Worm (Caenorhabditis elegans) whole organism, L4 larva: ENCODE measurements around the gene K11E4.1.

ENCODE experiments used
- D1046.2 ChIP-seq: fragments of 200-800 bp; sonication (Bioruptor generic); IDR thresholded peaks from 2 replicates; pipeline ENCODE4 v1.3.6; 2022; ENCODE audit warnings: missing genetic modification characterization, missing compliant biosample characterization
- F10B5.3 ChIP-seq: sonication (generic microtip); optimal IDR thresholded peaks from 2 replicates; lab custom pipeline; 2016; ENCODE audit warnings: mild to moderate bottlenecking, missing genetic modification characterization, missing compliant biosample characterization
- F37D6.2 ChIP-seq: sonication (generic microtip); optimal IDR thresholded peaks from 2 replicates; lab custom pipeline; 2016; ENCODE audit warnings: mild to moderate bottlenecking, missing genetic modification characterization, missing compliant biosample characterization
- R02D3.7 ChIP-seq: fragments of 150-350 bp; sonication (generic microtip); optimal IDR thresholded peaks from 3 replicates; lab custom pipeline; 2014; ENCODE audit warnings: missing biosample characterization, missing genetic modification characterization
- Y48G9A.11 ChIP-seq: fragments of 200-800 bp; sonication (Bioruptor generic); IDR thresholded peaks from 2 replicates; pipeline ENCODE4 v1.3.6; 2022; ENCODE audit warnings: missing genetic modification reagents, missing genetic modification characterization, missing compliant biosample characterization
- Y5F2A.4 ChIP-seq: fragments of 200-800 bp; sonication (Bioruptor generic); optimal IDR thresholded peaks from 2 replicates; lab custom pipeline; 2018; ENCODE audit warnings: mild to moderate bottlenecking, missing genetic modification characterization, missing compliant biosample characterization
- Y75B8A.6 ChIP-seq: fragments of 200-800 bp; sonication (Bioruptor generic); IDR thresholded peaks from 2 replicates; pipeline ENCODE4 v1.3.6; 2022; ENCODE audit warnings: missing genetic modification reagents, missing genetic modification characterization, missing compliant biosample characterization
- ZK546.5 ChIP-seq, 2 experiments: sonication (generic microtip); optimal IDR thresholded peaks; 2 replicates each; lab custom pipeline; 2017; ENCODE audit warnings: missing biosample characterization in 2 of 2, missing genetic modification characterization in 2 of 2
- aly-2 ChIP-seq: sonication (generic microtip); optimal IDR thresholded peaks from 2 replicates; lab custom pipeline; 2018; ENCODE audit warnings: missing biosample characterization, missing genetic modification characterization
- ama-1 ChIP-seq: fragments of 150-350 bp; optimal IDR thresholded peaks from 2 replicates; lab custom pipeline; 2014; ENCODE audit warnings: inconsistent platforms, mixed read lengths
- attf-4 ChIP-seq: sonication (generic microtip); optimal IDR thresholded peaks from 3 replicates; lab custom pipeline; 2017; ENCODE audit warnings: missing biosample characterization, missing genetic modification characterization
- ceh-32 ChIP-seq: sonication (generic microtip); optimal IDR thresholded peaks from 2 replicates; lab custom pipeline; 2016; ENCODE audit warnings: mild to moderate bottlenecking, missing genetic modification characterization, missing compliant biosample characterization; ENCODE audit not compliant: poor library complexity
- ceh-44 ChIP-seq: fragments of 200-800 bp; sonication (Bioruptor generic); IDR thresholded peaks from 2 replicates; pipeline ENCODE4 v1.3.6; 2022; ENCODE audit warnings: missing genetic modification reagents, missing genetic modification characterization, missing compliant biosample characterization
- ceh-62 ChIP-seq: sonication (generic microtip); optimal IDR thresholded peaks from 2 replicates; lab custom pipeline; 2017; ENCODE audit warnings: missing biosample characterization, missing genetic modification characterization
- ceh-82 ChIP-seq: sonication (generic microtip); optimal IDR thresholded peaks from 2 replicates; lab custom pipeline; 2017; ENCODE audit warnings: missing biosample characterization, missing genetic modification characterization
- cey-2 ChIP-seq: sonication (generic microtip); optimal IDR thresholded peaks from 3 replicates; lab custom pipeline; 2017; ENCODE audit warnings: missing genetic modification characterization, mild to moderate bottlenecking, missing compliant biosample characterization, antibody characterized with exemption, borderline replicate concordance; ENCODE audit not compliant: insufficient read depth
- daf-19 ChIP-seq: fragments of 200-800 bp; sonication (Bioruptor generic); conservative IDR thresholded peaks from 2 replicates; pipeline ENCODE4 v1.3.6; 2022; ENCODE audit warnings: missing genetic modification characterization, missing compliant biosample characterization
- dmd-9 ChIP-seq: fragments of 200-800 bp; sonication (Bioruptor generic); IDR thresholded peaks from 2 replicates; pipeline ENCODE4 v1.3.6; 2022; ENCODE audit warnings: missing genetic modification reagents, missing genetic modification characterization, missing compliant biosample characterization
- duxl-1 ChIP-seq: sonication (generic microtip); optimal IDR thresholded peaks from 2 replicates; lab custom pipeline; 2016; ENCODE audit warnings: mild to moderate bottlenecking, missing genetic modification characterization, moderate library complexity, missing compliant biosample characterization; ENCODE audit not compliant: poor library complexity
- egl-27 ChIP-seq: sonication (generic microtip); optimal IDR thresholded peaks from 3 replicates; lab custom pipeline; 2017; ENCODE audit warnings: missing biosample characterization, missing genetic modification reagents, missing genetic modification characterization
- gei-8 ChIP-seq: fragments of 200-800 bp; sonication (Bioruptor generic); optimal IDR thresholded peaks from 2 replicates; lab custom pipeline; 2018; ENCODE audit warnings: mild to moderate bottlenecking, missing genetic modification characterization, missing compliant biosample characterization
- hif-1 ChIP-seq, 2 experiments: sonication (generic microtip); optimal IDR thresholded peaks; 2 replicates each; lab custom pipeline; 2016 to 2017; ENCODE audit warnings: missing compliant biosample characterization in 2 of 2, missing genetic modification characterization in 2 of 2, missing genetic modification reagents in 2 of 2, missing genotype in 2 of 2, mild to moderate bottlenecking in 1 of 2
- hlh-11 ChIP-seq: fragments of 200-800 bp; sonication (Bioruptor generic); optimal IDR thresholded peaks from 2 replicates; lab custom pipeline; 2018; ENCODE audit warnings: mild to moderate bottlenecking, missing genetic modification characterization, missing compliant biosample characterization
- lin-1 ChIP-seq: fragments of 200-800 bp; sonication (Bioruptor generic); IDR thresholded peaks from 2 replicates; pipeline ENCODE4 v1.3.6; 2022; ENCODE audit warnings: missing genetic modification reagents, missing genetic modification characterization, missing compliant biosample characterization
- lin-15B ChIP-seq: fragments of 150-350 bp; sonication (generic microtip); optimal IDR thresholded peaks from 3 replicates; lab custom pipeline; 2014; ENCODE audit warnings: missing biosample characterization, missing genetic modification characterization
- lin-38 ChIP-seq: fragments of 200-800 bp; sonication (Bioruptor generic); IDR thresholded peaks from 2 replicates; pipeline ENCODE4 v1.3.6; 2022; ENCODE audit warnings: missing genetic modification reagents, missing genetic modification characterization, missing compliant biosample characterization
- lin-39 ChIP-seq: fragments of 150-350 bp; optimal IDR thresholded peaks from 2 replicates; lab custom pipeline; 2014; ENCODE audit warnings: missing biosample characterization, missing genetic modification reagents, missing genetic modification characterization
- madf-5 ChIP-seq, 2 experiments: fragments of 200-800 bp; sonication (Bioruptor generic); IDR thresholded peaks; 2 replicates each; pipeline ENCODE4 v1.3.6; 2022; ENCODE audit warnings: missing compliant biosample characterization in 2 of 2, missing genetic modification characterization in 2 of 2
- mdl-1 ChIP-seq, 2 experiments: fragments of 150-350 bp in 1 of 2; sonication (generic microtip) in 1 of 2; optimal IDR thresholded peaks; 2 replicates each; lab custom pipeline; 2014 to 2017; ENCODE audit warnings: missing biosample characterization in 2 of 2, missing genetic modification characterization in 2 of 2
- mdt-29 ChIP-seq: fragments of 200-800 bp; sonication (Bioruptor generic); IDR thresholded peaks from 2 replicates; pipeline ENCODE4 v1.3.6; 2022; ENCODE audit warnings: missing genetic modification reagents, missing genetic modification characterization, missing compliant biosample characterization
- mep-1 ChIP-seq: fragments of 150-350 bp; sonication (generic microtip); optimal IDR thresholded peaks from 3 replicates; lab custom pipeline; 2014; ENCODE audit warnings: missing biosample characterization, missing genetic modification characterization
- mxl-2 ChIP-seq: fragments of 200-800 bp; sonication (Bioruptor generic); conservative IDR thresholded peaks from 2 replicates; pipeline ENCODE4 v1.3.6; 2022; ENCODE audit warnings: missing genetic modification reagents, missing genetic modification characterization, missing compliant biosample characterization
- nhr-10 ChIP-seq: fragments of 150-350 bp; optimal IDR thresholded peaks from 2 replicates; lab custom pipeline; 2014; ENCODE audit warnings: missing biosample characterization, missing genetic modification characterization
- nhr-102 ChIP-seq: sonication (generic microtip); optimal IDR thresholded peaks from 2 replicates; lab custom pipeline; 2016; ENCODE audit warnings: mild to moderate bottlenecking, missing genetic modification characterization, moderate library complexity, missing compliant biosample characterization
- nhr-11 ChIP-seq: fragments of 150-350 bp; optimal IDR thresholded peaks from 2 replicates; lab custom pipeline; 2014; ENCODE audit warnings: missing biosample characterization, missing genetic modification characterization
- nhr-237 ChIP-seq: sonication (generic microtip); optimal IDR thresholded peaks from 2 replicates; lab custom pipeline; 2017; ENCODE audit warnings: missing biosample characterization, missing genetic modification characterization
- nhr-25 ChIP-seq: sonication (generic microtip); optimal IDR thresholded peaks from 2 replicates; lab custom pipeline; 2017; ENCODE audit warnings: missing genetic modification characterization, mild to moderate bottlenecking, missing compliant biosample characterization, antibody characterized with exemption, moderate library complexity, borderline replicate concordance; ENCODE audit not compliant: insufficient read depth
- nhr-42 ChIP-seq: fragments of 200-800 bp; sonication (Bioruptor generic); IDR thresholded peaks from 2 replicates; pipeline ENCODE4 v1.3.6; 2022; ENCODE audit warnings: missing genetic modification characterization, missing compliant biosample characterization
- nhr-48 ChIP-seq: sonication (generic microtip); optimal IDR thresholded peaks from 2 replicates; lab custom pipeline; 2016; ENCODE audit warnings: mild to moderate bottlenecking, missing genetic modification characterization, missing compliant biosample characterization
- nhr-6 ChIP-seq: fragments of 150-350 bp; optimal IDR thresholded peaks from 2 replicates; lab custom pipeline; 2014; ENCODE audit warnings: missing biosample characterization, missing genetic modification characterization
- nhr-76 ChIP-seq: fragments of 150-350 bp; optimal IDR thresholded peaks from 2 replicates; lab custom pipeline; 2014; ENCODE audit warnings: missing biosample characterization, missing genetic modification characterization
- php-3 ChIP-seq: fragments of 200-800 bp; sonication (Bioruptor generic); IDR thresholded peaks from 2 replicates; pipeline ENCODE4 v1.3.6; 2022; ENCODE audit warnings: missing genetic modification reagents, missing genetic modification characterization, missing compliant biosample characterization
- rbr-2 ChIP-seq: sonication (generic microtip); optimal IDR thresholded peaks from 2 replicates; lab custom pipeline; 2016; ENCODE audit warnings: missing genotype, missing genetic modification characterization, missing compliant biosample characterization
- snpc-1.2 ChIP-seq: fragments of 200-800 bp; sonication (Bioruptor generic); IDR thresholded peaks from 2 replicates; pipeline ENCODE4 v1.3.6; 2022; ENCODE audit warnings: missing genetic modification reagents, missing genetic modification characterization, missing compliant biosample characterization
- spr-1 ChIP-seq: sonication (generic microtip); optimal IDR thresholded peaks from 2 replicates; lab custom pipeline; 2016; ENCODE audit warnings: mild to moderate bottlenecking, missing genetic modification characterization, missing compliant biosample characterization
- spr-3 ChIP-seq: fragments of 200-800 bp; sonication (Bioruptor generic); optimal IDR thresholded peaks from 2 replicates; lab custom pipeline; 2018; ENCODE audit warnings: mild to moderate bottlenecking, missing genetic modification characterization, missing compliant biosample characterization
- tag-97 ChIP-seq: fragments of 200-800 bp; sonication (Bioruptor generic); IDR thresholded peaks from 2 replicates; pipeline ENCODE4 v1.3.6; 2022; ENCODE audit warnings: missing genetic modification characterization, missing compliant biosample characterization
- unc-130 ChIP-seq: sonication (generic microtip); optimal IDR thresholded peaks from 2 replicates; lab custom pipeline; 2016; ENCODE audit warnings: missing genetic modification reagents, missing genetic modification characterization, missing compliant biosample characterization
- unc-62 ChIP-seq, 3 experiments: fragments of 150-350 bp in 1 of 3; sonication (generic microtip); optimal IDR thresholded peaks in 2 of 3; peaks in 1 of 3; 1 replicate in 1 of 3; 2 replicates in 2 of 3; lab custom pipeline; 2014 to 2017; ENCODE audit warnings: missing biosample characterization in 3 of 3, missing genetic modification characterization in 3 of 3, missing genetic modification reagents in 3 of 3, missing genotype in 1 of 3
- vab-7 ChIP-seq: fragments of 200-800 bp; sonication (Bioruptor generic); IDR thresholded peaks from 2 replicates; pipeline ENCODE4 v1.3.6; 2022; ENCODE audit warnings: missing genetic modification reagents, missing genetic modification characterization, missing compliant biosample characterization
- zip-11 ChIP-seq: fragments of 200-800 bp; sonication (Bioruptor generic); IDR thresholded peaks from 2 replicates; pipeline ENCODE4 v1.3.6; 2022; ENCODE audit warnings: missing genetic modification characterization, missing compliant biosample characterization
- ztf-11 ChIP-seq: fragments of 150-350 bp; optimal IDR thresholded peaks from 2 replicates; lab custom pipeline; 2014; ENCODE audit warnings: missing biosample characterization, missing genetic modification characterization

K11E4.1 gene

DNA sequence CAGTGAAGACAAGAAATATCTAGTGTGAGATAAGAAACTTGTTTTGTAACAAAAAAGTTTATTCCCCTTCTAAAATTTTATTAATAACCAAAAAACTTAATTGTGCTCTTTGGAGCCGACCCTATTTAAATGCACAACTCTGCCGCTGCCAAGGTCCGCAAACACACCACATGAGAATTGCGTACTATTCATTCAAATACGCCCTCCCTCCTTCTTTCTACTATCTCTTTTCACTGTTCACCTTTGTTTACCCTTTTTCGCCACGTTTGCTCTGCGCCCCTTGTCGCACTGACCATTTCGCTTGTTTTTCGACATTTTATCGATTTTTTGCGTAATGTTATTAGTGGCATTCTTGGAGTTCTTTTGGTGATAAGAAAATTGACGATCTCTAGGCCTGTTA, 44.3 kb upstream of the K11E4.1 start (continued):
- no peak for TF ChIP-seq dmd-9 (GFP tag; lab: Robert Waterston, UW)
- TF ChIP-seq F10B5.3 (tag; lab: Kevin White, UChicago), result no peak
- no peak for TF ChIP-seq nhr-25 (tag; lab: Kevin White, UChicago)
- TF ChIP-seq nhr-237 (tag; lab: Kevin White, UChicago), result no peak
- no peak for TF ChIP-seq lin-38 (GFP tag; lab: Robert Waterston, UW)
- TF ChIP-seq R02D3.7 (tag; lab: Kevin White, UChicago), result no peak
- no peak for TF ChIP-seq lin-15B (tag; lab: Kevin White, UChicago)
- TF ChIP-seq Y5F2A.4, result no peak
- TF ChIP-seq tag-97 (GFP tag; lab: Robert Waterston, UW), result no peak
- TF ChIP-seq egl-27 (tag; lab: Kevin White, UChicago), result no peak
- TF ChIP-seq hif-1 (tag; optimal IDR thresholded peaks at IDR 0.05; lab: Kevin White, UChicago), result no peak
- TF ChIP-seq gei-8 (GFP tag; lab: Kevin White, UChicago), result no peak
- no peak for TF ChIP-seq lin-1 (GFP tag; lab: Robert Waterston, UW)
- no peak for TF ChIP-seq ama-1 (lab: Kevin White, UChicago)
- TF ChIP-seq duxl-1 (tag; lab: Kevin White, UChicago), result no peak
- no peak for TF ChIP-seq spr-1 (tag; lab: Kevin White, UChicago)
- TF ChIP-seq unc-130 (GFP tag; lab: Kevin White, UChicago), result no peak
- TF ChIP-seq nhr-42 (GFP tag; lab: Robert Waterston, UW), result no peak
- peak; percentile 67 for TF ChIP-seq hlh-11 (tag; lab: Kevin White, UChicago)
- TF ChIP-seq mdl-1 (tag; optimal IDR thresholded peaks at IDR 0.05; lab: Kevin White, UChicago), result no peak
- TF ChIP-seq snpc-1.2 (GFP tag; lab: Robert Waterston, UW), result no peak
- TF ChIP-seq ceh-44 (GFP tag; lab: Robert Waterston, UW), result no peak
- TF ChIP-seq php-3 (GFP tag; lab: Robert Waterston, UW), result no peak
- no peak for TF ChIP-seq nhr-10 (tag; lab: Kevin White, UChicago)
- TF ChIP-seq nhr-76, result no peak
- TF ChIP-seq rbr-2 (tag; lab: Kevin White, UChicago), result no peak
- TF ChIP-seq Y48G9A.11 (GFP tag; lab: Robert Waterston, UW), result no peak
- no peak for TF ChIP-seq ceh-32 (tag; lab: Kevin White, UChicago)
- no peak for TF ChIP-seq D1046.2
- no peak for TF ChIP-seq ceh-62 (tag; lab: Kevin White, UChicago)
- no peak for TF ChIP-seq vab-7 (GFP tag; lab: Robert Waterston, UW)
- TF ChIP-seq aly-2 (tag; lab: Kevin White, UChicago), result no peak
- no peak for TF ChIP-seq daf-19 (GFP tag; lab: Robert Waterston, UW)
- TF ChIP-seq mep-1 (tag; lab: Kevin White, UChicago), result peak; percentile 62
- TF ChIP-seq mdt-29 (GFP tag; lab: Robert Waterston, UW), result no peak
- TF ChIP-seq zip-11 (GFP tag; lab: Robert Waterston, UW), result no peak
- TF ChIP-seq nhr-102 (tag; lab: Kevin White, UChicago), result no peak
- TF ChIP-seq ZK546.5 (tag; optimal IDR thresholded peaks at IDR 0.05; lab: Kevin White, UChicago), result no peak
- TF ChIP-seq attf-4 (tag; lab: Kevin White, UChicago), result no peak
- TF ChIP-seq lin-39, result no peak
- TF ChIP-seq spr-3, result no peak
- no peak for TF ChIP-seq nhr-11 (tag; lab: Kevin White, UChicago)
- no peak for TF ChIP-seq madf-5 (GFP tag; IDR thresholded peaks at IDR 0.05; lab: Robert Waterston, UW)
- TF ChIP-seq nhr-48, result no peak
- no peak for TF ChIP-seq unc-62 (GFP tag; optimal IDR thresholded peaks at IDR 0.05 in 1 of 2; lab: Kevin White, UChicago)
- TF ChIP-seq unc-62 (tag; optimal IDR thresholded peaks at IDR 0.05; lab: Kevin White, UChicago), result no peak
- TF ChIP-seq Y75B8A.6, result no peak
- TF ChIP-seq mxl-2, result no peak
- no peak for TF ChIP-seq F37D6.2 (tag; lab: Kevin White, UChicago)
- no peak for TF ChIP-seq cey-2 (tag; lab: Kevin White, UChicago)
- no peak for TF ChIP-seq ztf-11
- no peak for TF ChIP-seq nhr-6 (tag; lab: Kevin White, UChicago)
- no peak for TF ChIP-seq ceh-82 (tag; lab: Kevin White, UChicago)
